Fruit fly (Drosophila melanogaster): ENCODE data around the gene CLIP-190.

Gene CLIP-190

dm6 chr2L:17449608-17450504, 65.4 kb downstream of the CLIP-190 start, which contains the start of gene dl (continued):
- no peak for TF ChIP-seq sob (GFP tag; IDR thresholded peaks at IDR 0.05)
- TF ChIP-seq Dp (GFP tag; optimal IDR thresholded peaks at IDR 0.05), result peak; percentile 27
- TF ChIP-seq stwl (tag; optimal IDR thresholded peaks at IDR 0.05), result peak; percentile 24
- 0 out of 2 replicates have a peak, but pooled peaks have one; percentile 4 for TF ChIP-seq onecut (GFP tag; IDR thresholded peaks at IDR 0.05)
- peak; percentile 10 for TF ChIP-seq gfzf (GFP tag; optimal IDR thresholded peaks at IDR 0.05)
- TF ChIP-seq jigr1 (GFP tag; IDR thresholded peaks at IDR 0.05), result no peak
- TF ChIP-seq pfk (GFP tag; optimal IDR thresholded peaks at IDR 0.05), result no peak
- TF ChIP-seq lmd (GFP tag; IDR thresholded peaks at IDR 0.05), result no peak
- TF ChIP-seq Eip74EF (GFP tag; optimal IDR thresholded peaks at IDR 0.05), result no peak
- TF ChIP-seq CG4424 (GFP tag; optimal IDR thresholded peaks at IDR 0.05), result peak; percentile 11
- TF ChIP-seq kni (GFP tag; optimal IDR thresholded peaks at IDR 0.05), result peak; percentile 75
- TF ChIP-seq abd-A (tag; optimal IDR thresholded peaks at IDR 0.05), result peak; percentile 69
- no peak for TF ChIP-seq hkb (optimal IDR thresholded peaks at IDR 0.05)
- TF ChIP-seq hkb (GFP tag; IDR thresholded peaks at IDR 0.05), result peak; percentile 9; the same call in 1 of the 2 replicates
- peak; percentile 18; the same call in 1 of the 3 replicates for TF ChIP-seq CG34422 (GFP tag; IDR thresholded peaks at IDR 0.05)
- TF ChIP-seq Rx (GFP tag; IDR thresholded peaks at IDR 0.05), result no peak
- TF ChIP-seq pnt (GFP tag; optimal IDR thresholded peaks at IDR 0.05), result no peak
- TF ChIP-seq nom (GFP tag; optimal IDR thresholded peaks at IDR 0.05), result peak; percentile 18
- TF ChIP-seq lbe (GFP tag; optimal IDR thresholded peaks at IDR 0.05), result peak; percentile 1
- TF ChIP-seq Asciz (GFP tag; optimal IDR thresholded peaks at IDR 0.05), result peak; percentile 5
- TF ChIP-seq croc (GFP tag; conservative IDR thresholded peaks at IDR 0.05), result no peak
- peak; percentile 33; the same call in 1 of the 3 replicates for TF ChIP-seq CG34224 (GFP tag; IDR thresholded peaks at IDR 0.05; ENCODE audit: partially characterized antibody)
- TF ChIP-seq CG1647 (GFP tag; optimal IDR thresholded peaks at IDR 0.05), result no peak
- peak; percentile 3 for TF ChIP-seq pzg (GFP tag; optimal IDR thresholded peaks at IDR 0.05)
- TF ChIP-seq CG1529 (GFP tag; optimal IDR thresholded peaks at IDR 0.05), result no peak
- TF ChIP-seq Ptx1 (GFP tag; IDR thresholded peaks at IDR 0.05), result peak; percentile 20; the same call in 1 of the 2 replicates
- no peak for TF ChIP-seq CG18011 (GFP tag; optimal IDR thresholded peaks at IDR 0.05)
- no peak for TF ChIP-seq CG9817 (tag; optimal IDR thresholded peaks at IDR 0.05)
- TF ChIP-seq jing (GFP tag; optimal IDR thresholded peaks at IDR 0.05), result no peak
- no peak for TF ChIP-seq bcd (GFP tag; optimal IDR thresholded peaks at IDR 0.05)
- TF ChIP-seq tup (GFP tag; optimal IDR thresholded peaks at IDR 0.05), result no peak
- peak; percentile 85; the same call in 3 of the 4 replicates for TF ChIP-seq chinmo (GFP tag; IDR thresholded peaks at IDR 0.05; ENCODE audit: partially characterized antibody)
- TF ChIP-seq HLH4C (GFP tag; IDR thresholded peaks at IDR 0.05; ENCODE audit: partially characterized antibody), result peak; percentile 39; the same call in 1 of the 3 replicates
- peak; percentile 10 for TF ChIP-seq D19A (tag; optimal IDR thresholded peaks at IDR 0.05)
- TF ChIP-seq Rfx (GFP tag; IDR thresholded peaks at IDR 0.05), result peak; percentile 27; the same call in 1 of the 2 replicates
- peak; percentile 4 for TF ChIP-seq BEAF-32 (GFP tag; optimal IDR thresholded peaks at IDR 0.05)
- no peak for TF ChIP-seq pum (GFP tag; optimal IDR thresholded peaks at IDR 0.05)
- peak; percentile 84 for TF ChIP-seq D19B (GFP tag; optimal IDR thresholded peaks at IDR 0.05)
- peak; percentile 46; the same call in 1 of the 2 replicates for TF ChIP-seq NFAT (GFP tag; IDR thresholded peaks at IDR 0.05)
- TF ChIP-seq sd (tag; optimal IDR thresholded peaks at IDR 0.05), result peak; percentile 68
- 0 out of 2 replicates have a peak, but pooled peaks have one; percentile 22 for TF ChIP-seq Atf6 (GFP tag; IDR thresholded peaks at IDR 0.05)
- TF ChIP-seq Awh (GFP tag; IDR thresholded peaks at IDR 0.05), result 0 out of 2 replicates have a peak, but pooled peaks have one; percentile 7
- TF ChIP-seq CG17361 (GFP tag; IDR thresholded peaks at IDR 0.05), result no peak; the same call in 2 of the 3 replicates
- TF ChIP-seq twi (tag; optimal IDR thresholded peaks at IDR 0.05), result no peak
- no peak for TF ChIP-seq mam (GFP tag; optimal IDR thresholded peaks at IDR 0.05)
- peak; percentile 10 for TF ChIP-seq sqz (GFP tag; optimal IDR thresholded peaks at IDR 0.05)
- TF ChIP-seq CG16815 (GFP tag; optimal IDR thresholded peaks at IDR 0.05), result no peak
